Fruit fly (Drosophila melanogaster): Measurements from ENCODE around the gene eag.

eag gene

dm6 chrX:15043700-15044225 lies 88.5 kb downstream of the eag start, which contains the start of gene CG5541 (continued):
- TF ChIP-seq Drgx (GFP tag; IDR thresholded peaks at IDR 0.05) (no peak), lilli (GFP tag; optimal IDR thresholded peaks at IDR 0.05) (peak; percentile 42), run (tag; optimal IDR thresholded peaks at IDR 0.05) (no peak), CG9876 (GFP tag; optimal IDR thresholded peaks at IDR 0.05) (no peak), CG18599 (GFP tag; optimal IDR thresholded peaks at IDR 0.05) (peak; percentile 40), CG7928 (GFP tag; optimal IDR thresholded peaks at IDR 0.05) (no peak), CG7271 (tag; optimal IDR thresholded peaks at IDR 0.05) (no peak), Jarid2 (GFP tag; optimal IDR thresholded peaks at IDR 0.05) (peak; percentile 58), Nf-YC (tag; optimal IDR thresholded peaks at IDR 0.05) (peak; percentile 44), CG17361 (GFP tag; IDR thresholded peaks at IDR 0.05) (0 out of 3 replicates have a peak, but pooled peaks have one; percentile 19), Max (GFP tag; optimal IDR thresholded peaks at IDR 0.05) (no peak), CG17802 (tag; optimal IDR thresholded peaks at IDR 0.05) (no peak), grau (tag; optimal IDR thresholded peaks at IDR 0.05) (peak; percentile 39), CG14014 (GFP tag; IDR thresholded peaks at IDR 0.05) (no peak), CG9817 (tag; optimal IDR thresholded peaks at IDR 0.05) (peak; percentile 2), gem (tag; optimal IDR thresholded peaks at IDR 0.05) (peak; percentile 17), fu2 (GFP tag; optimal IDR thresholded peaks at IDR 0.05) (no peak), CG12769 (tag; optimal IDR thresholded peaks at IDR 0.05) (peak; percentile 1), CG2120 (GFP tag; optimal IDR thresholded peaks at IDR 0.05) (peak; percentile 45), Lhr (GFP tag; optimal IDR thresholded peaks at IDR 0.05) (no peak), CG18476 (GFP tag; optimal IDR thresholded peaks at IDR 0.05) (no peak), otp (GFP tag; IDR thresholded peaks at IDR 0.05) (no peak), Med (GFP tag) (peak; percentile 61), Hey (tag; optimal IDR thresholded peaks at IDR 0.05) (no peak), zfh1 (GFP tag; IDR thresholded peaks at IDR 0.05) (no peak), CG31441 (GFP tag; IDR thresholded peaks at IDR 0.05) (no peak), seq (GFP tag; IDR thresholded peaks at IDR 0.05) (no peak), CG12659 (GFP tag; optimal IDR thresholded peaks at IDR 0.05) (peak; percentile 32), D19B (GFP tag; optimal IDR thresholded peaks at IDR 0.05) (no peak), E2f1 (GFP tag; IDR thresholded peaks at IDR 0.05) (no peak), CG6689 (GFP tag; IDR thresholded peaks at IDR 0.05) (no peak), Awh (GFP tag; IDR thresholded peaks at IDR 0.05) (no peak), Meics (GFP tag; optimal IDR thresholded peaks at IDR 0.05) (peak; percentile 47), crol (GFP tag; IDR thresholded peaks at IDR 0.05) (no peak), CG31224 (GFP tag; IDR thresholded peaks at IDR 0.05) (no peak), esg (GFP tag; conservative IDR thresholded peaks at IDR 0.05) (no peak), CG4328 (GFP tag; optimal IDR thresholded peaks at IDR 0.05) (peak; percentile 38), B-H2 (GFP tag; optimal IDR thresholded peaks at IDR 0.05) (peak; percentile 8), shn (GFP tag; optimal IDR thresholded peaks at IDR 0.05) (no peak), CG17829 (tag; optimal IDR thresholded peaks at IDR 0.05) (no peak), sna (GFP tag; IDR thresholded peaks at IDR 0.05; ENCODE audit: partially characterized antibody) (no peak), bsh (GFP tag; optimal IDR thresholded peaks at IDR 0.05) (peak in 1 of 2 experiments; percentile 18), CG2678 (tag; optimal IDR thresholded peaks at IDR 0.05) (peak; percentile 32), Ets65A (GFP tag) (peak; percentile 62), row (GFP tag; IDR thresholded peaks at IDR 0.05) (peak; percentile 92), onecut (GFP tag; IDR thresholded peaks at IDR 0.05) (no peak), Bteb2 (GFP tag; optimal IDR thresholded peaks at IDR 0.05) (no peak), CG6175 (GFP tag; IDR thresholded peaks at IDR 0.05) (no peak), sug (tag; optimal IDR thresholded peaks at IDR 0.05) (peak; percentile 64), btn (GFP tag; optimal IDR thresholded peaks at IDR 0.05) (no peak), sim (GFP tag; IDR thresholded peaks at IDR 0.05) (no peak)
